Fruit fly (Drosophila melanogaster): ENCODE results near the gene CG6324.

The CG6324 gene

DNA sequence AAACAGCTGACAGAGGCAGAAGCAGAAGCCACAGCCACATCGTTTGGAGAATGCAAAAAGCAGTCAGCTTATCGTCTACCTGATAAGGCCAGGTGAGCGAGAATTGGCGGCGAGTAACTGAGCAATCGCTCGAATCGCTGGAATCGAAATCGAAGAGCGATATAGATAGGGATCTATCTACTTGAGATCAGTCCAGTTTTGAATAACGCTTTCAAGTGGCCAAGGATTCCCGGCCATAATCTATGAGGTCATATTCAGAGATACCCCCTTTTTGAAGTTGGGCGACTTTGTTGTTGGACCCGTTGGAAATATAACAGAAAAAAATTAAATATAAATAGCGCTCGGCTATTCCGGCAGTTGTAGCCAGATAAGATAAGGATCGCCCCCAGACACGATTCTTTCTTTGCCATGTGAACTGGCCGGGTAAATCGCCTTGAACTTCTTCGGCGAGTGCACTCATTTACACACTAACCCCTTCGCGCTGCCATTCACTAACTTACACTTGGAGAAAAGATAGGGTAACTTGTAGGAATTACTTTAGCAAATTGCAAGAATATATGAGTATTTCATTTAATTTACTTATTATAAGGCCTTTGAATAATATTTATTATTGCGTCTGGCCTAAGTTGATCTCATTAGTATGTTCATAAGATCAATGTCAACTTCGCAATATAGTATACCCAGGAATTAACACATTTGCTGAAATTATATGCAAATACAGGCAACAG, 46.7 kb downstream of the CG6324 start:
- no peak for TF ChIP-seq CG17801 (GFP tag; optimal IDR thresholded peaks at IDR 0.05; ENCODE audit: partially characterized antibody)

- TF ChIP-seq CG17801 (GFP tag; optimal IDR thresholded peaks at IDR 0.05; ENCODE audit: partially characterized antibody), result no peak
These were observed 53.3 kb downstream of the CG6324 start for dm6 chrX:15529197-15529596.

DNA sequence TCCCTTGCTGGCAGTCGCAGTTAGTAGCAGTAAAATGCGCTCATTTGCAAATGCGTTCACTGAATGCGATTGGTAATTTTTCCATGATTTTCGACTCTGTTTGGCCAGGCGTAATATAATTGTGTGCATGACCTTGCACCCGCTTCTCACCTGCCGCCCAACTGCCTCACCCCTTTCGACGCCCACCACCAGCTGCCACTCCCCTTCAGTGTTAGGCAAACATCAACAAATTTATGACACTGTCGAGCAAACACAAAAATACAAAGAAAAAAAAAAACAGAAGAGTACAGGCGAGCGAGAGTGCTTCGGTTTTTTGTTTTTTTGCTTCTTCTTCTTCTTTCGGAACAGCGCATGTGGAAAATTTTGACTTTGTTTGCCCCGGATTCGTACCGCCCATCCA, 54.1 kb downstream of the CG6324 start:
- TF ChIP-seq CG17801 (GFP tag; optimal IDR thresholded peaks at IDR 0.05; ENCODE audit: partially characterized antibody), result no peak

dm6 chrX:15530369-15530768, 54.5 kb downstream of the CG6324 start:
- no peak for TF ChIP-seq CG17801 (GFP tag; optimal IDR thresholded peaks at IDR 0.05; ENCODE audit: partially characterized antibody)

Data from ovary, adult (tissue).